Fruit fly (Drosophila melanogaster): ENCODE data around the gene topi.

- no peak for TF ChIP-seq h (optimal IDR thresholded peaks at IDR 0.05)
- TF ChIP-seq ttk (optimal IDR thresholded peaks at IDR 0.05): no peak
- TF ChIP-seq psq (optimal IDR thresholded peaks at IDR 0.05): no peak
- no peak for TF ChIP-seq Myc (optimal IDR thresholded peaks at IDR 0.05)
- no peak for TF ChIP-seq insv (optimal IDR thresholded peaks at IDR 0.05)
These were observed 34.2 kb upstream of the topi start, which contains the start of gene Pnn for dm6 chr3R:9740713-9741112.

Data from Kc167 (cell line).